Worm (Caenorhabditis elegans) whole organism, L4 larva: ENCODE measurements around the gene talp-3.

Source experiments
- D1046.2 ChIP-seq: fragments of 200-800 bp; sonication (Bioruptor generic); IDR thresholded peaks from 2 replicates; pipeline ENCODE4 v1.3.6; 2022; ENCODE audit warnings: missing genetic modification characterization, missing compliant biosample characterization
- F37D6.2 ChIP-seq: sonication (generic microtip); optimal IDR thresholded peaks from 2 replicates; lab custom pipeline; 2016; ENCODE audit warnings: mild to moderate bottlenecking, missing genetic modification characterization, missing compliant biosample characterization
- F44E2.7 ChIP-seq: fragments of 200-800 bp; sonication (Bioruptor generic); IDR thresholded peaks from 2 replicates; pipeline ENCODE4 v2.1.2; 2022; ENCODE audit warnings: missing genetic modification characterization, missing compliant biosample characterization
- R02D3.7 ChIP-seq: fragments of 150-350 bp; sonication (generic microtip); optimal IDR thresholded peaks from 3 replicates; lab custom pipeline; 2014; ENCODE audit warnings: missing biosample characterization, missing genetic modification characterization
- T20F7.1 ChIP-seq: fragments of 200-800 bp; sonication (Bioruptor generic); optimal IDR thresholded peaks from 2 replicates; lab custom pipeline; 2018; ENCODE audit warnings: mild to moderate bottlenecking, missing genetic modification characterization, missing compliant biosample characterization
- T26A8.4 ChIP-seq: fragments of 200-800 bp; sonication (Bioruptor generic); IDR thresholded peaks from 2 replicates; pipeline ENCODE4 v1.3.6; 2022; ENCODE audit warnings: missing genetic modification characterization, missing compliant biosample characterization
- Y48G9A.11 ChIP-seq: fragments of 200-800 bp; sonication (Bioruptor generic); IDR thresholded peaks from 2 replicates; pipeline ENCODE4 v1.3.6; 2022; ENCODE audit warnings: missing genetic modification reagents, missing genetic modification characterization, missing compliant biosample characterization
- aly-2 ChIP-seq: sonication (generic microtip); optimal IDR thresholded peaks from 2 replicates; lab custom pipeline; 2018; ENCODE audit warnings: missing biosample characterization, missing genetic modification characterization
- arid-1 ChIP-seq: fragments of 200-800 bp; sonication (Bioruptor generic); conservative IDR thresholded peaks from 2 replicates; pipeline ENCODE4 v1.3.6; 2022; ENCODE audit warnings: missing genetic modification reagents, missing genetic modification characterization, missing compliant biosample characterization
- ceh-28 ChIP-seq: fragments of 150-350 bp; optimal IDR thresholded peaks from 2 replicates; lab custom pipeline; 2014; ENCODE audit warnings: missing biosample characterization, missing genetic modification reagents, missing genetic modification characterization
- ceh-32 ChIP-seq: sonication (generic microtip); optimal IDR thresholded peaks from 2 replicates; lab custom pipeline; 2016; ENCODE audit warnings: mild to moderate bottlenecking, missing genetic modification characterization, missing compliant biosample characterization; ENCODE audit not compliant: poor library complexity
- daf-16 ChIP-seq, 3 experiments: sonication (generic microtip); optimal IDR thresholded peaks; 2 replicates each; lab custom pipeline; 2016 to 2017; ENCODE audit warnings: missing genetic modification characterization in 3 of 3, missing genetic modification reagents in 3 of 3, mild to moderate bottlenecking in 2 of 3, missing compliant biosample characterization in 2 of 3, missing biosample characterization in 1 of 3, moderate library complexity in 1 of 3
- daf-19 ChIP-seq: fragments of 200-800 bp; sonication (Bioruptor generic); conservative IDR thresholded peaks from 2 replicates; pipeline ENCODE4 v1.3.6; 2022; ENCODE audit warnings: missing genetic modification characterization, missing compliant biosample characterization
- daf-8 ChIP-seq: fragments of 200-800 bp; sonication (Bioruptor generic); IDR thresholded peaks from 2 replicates; pipeline ENCODE4 v1.3.6; 2022; ENCODE audit warnings: missing genetic modification characterization, missing compliant biosample characterization
- dmd-6 ChIP-seq: fragments of 200-800 bp; sonication (Bioruptor generic); IDR thresholded peaks from 2 replicates; pipeline ENCODE4 v1.3.6; 2022; ENCODE audit warnings: missing genetic modification reagents, missing genetic modification characterization, missing compliant biosample characterization
- dpl-1 ChIP-seq: fragments of 150-350 bp; optimal IDR thresholded peaks from 2 replicates; lab custom pipeline; 2014; ENCODE audit warnings: missing biosample characterization, missing genetic modification reagents, missing genetic modification characterization
- egl-27 ChIP-seq: sonication (generic microtip); optimal IDR thresholded peaks from 3 replicates; lab custom pipeline; 2017; ENCODE audit warnings: missing biosample characterization, missing genetic modification reagents, missing genetic modification characterization
- egl-43 ChIP-seq: fragments of 200-800 bp; sonication (Bioruptor generic); IDR thresholded peaks from 2 replicates; pipeline ENCODE4 v1.3.6; 2022; ENCODE audit warnings: missing genetic modification reagents, missing genetic modification characterization, missing compliant biosample characterization
- fkh-10 ChIP-seq: fragments of 150-350 bp; optimal IDR thresholded peaks from 2 replicates; lab custom pipeline; 2014; ENCODE audit warnings: missing biosample characterization, missing genetic modification reagents, missing genetic modification characterization
- fos-1 ChIP-seq: fragments of 150-350 bp; optimal IDR thresholded peaks from 2 replicates; lab custom pipeline; 2014; ENCODE audit warnings: missing biosample characterization, missing genetic modification characterization
- gei-8 ChIP-seq: fragments of 200-800 bp; sonication (Bioruptor generic); optimal IDR thresholded peaks from 2 replicates; lab custom pipeline; 2018; ENCODE audit warnings: mild to moderate bottlenecking, missing genetic modification characterization, missing compliant biosample characterization
- hif-1 ChIP-seq, 2 experiments: sonication (generic microtip); optimal IDR thresholded peaks; 2 replicates each; lab custom pipeline; 2016 to 2017; ENCODE audit warnings: missing compliant biosample characterization in 2 of 2, missing genetic modification characterization in 2 of 2, missing genetic modification reagents in 2 of 2, missing genotype in 2 of 2, mild to moderate bottlenecking in 1 of 2
- hlh-11 ChIP-seq: fragments of 200-800 bp; sonication (Bioruptor generic); optimal IDR thresholded peaks from 2 replicates; lab custom pipeline; 2018; ENCODE audit warnings: mild to moderate bottlenecking, missing genetic modification characterization, missing compliant biosample characterization
- lin-29 ChIP-seq: fragments of 200-800 bp; sonication (Bioruptor generic); IDR thresholded peaks from 2 replicates; pipeline ENCODE4 v1.3.6; 2022; ENCODE audit warnings: missing genetic modification reagents, missing genetic modification characterization, missing compliant biosample characterization
- lin-38 ChIP-seq: fragments of 200-800 bp; sonication (Bioruptor generic); IDR thresholded peaks from 2 replicates; pipeline ENCODE4 v1.3.6; 2022; ENCODE audit warnings: missing genetic modification reagents, missing genetic modification characterization, missing compliant biosample characterization
- lin-39 ChIP-seq: fragments of 150-350 bp; optimal IDR thresholded peaks from 2 replicates; lab custom pipeline; 2014; ENCODE audit warnings: missing biosample characterization, missing genetic modification reagents, missing genetic modification characterization
- lsy-2 ChIP-seq, 2 experiments: fragments of 150-350 bp in 1 of 2; sonication (generic microtip) in 1 of 2; optimal IDR thresholded peaks; 2 replicates each; lab custom pipeline; 2014 to 2017; ENCODE audit warnings: missing biosample characterization in 2 of 2, missing genetic modification characterization in 2 of 2
- madf-5 ChIP-seq, 2 experiments: fragments of 200-800 bp; sonication (Bioruptor generic); IDR thresholded peaks; 2 replicates each; pipeline ENCODE4 v1.3.6; 2022; ENCODE audit warnings: missing compliant biosample characterization in 2 of 2, missing genetic modification characterization in 2 of 2
- madf-9 ChIP-seq: fragments of 200-800 bp; sonication (Bioruptor generic); conservative IDR thresholded peaks from 2 replicates; pipeline ENCODE4 v1.3.6; 2022; ENCODE audit warnings: missing genetic modification reagents, missing genetic modification characterization, missing compliant biosample characterization
- mep-1 ChIP-seq: fragments of 150-350 bp; sonication (generic microtip); optimal IDR thresholded peaks from 3 replicates; lab custom pipeline; 2014; ENCODE audit warnings: missing biosample characterization, missing genetic modification characterization
- mes-2 ChIP-seq: sonication (generic microtip); optimal IDR thresholded peaks from 2 replicates; lab custom pipeline; 2016; ENCODE audit warnings: missing genotype, mild to moderate bottlenecking, missing genetic modification characterization, missing compliant biosample characterization; ENCODE audit not compliant: poor library complexity, severe bottlenecking
- mxl-2 ChIP-seq: fragments of 200-800 bp; sonication (Bioruptor generic); conservative IDR thresholded peaks from 2 replicates; pipeline ENCODE4 v1.3.6; 2022; ENCODE audit warnings: missing genetic modification reagents, missing genetic modification characterization, missing compliant biosample characterization
- mxl-3 ChIP-seq: fragments of 200-800 bp; sonication (Bioruptor generic); optimal IDR thresholded peaks from 2 replicates; lab custom pipeline; 2018; ENCODE audit warnings: mild to moderate bottlenecking, missing genetic modification characterization, missing compliant biosample characterization
- nhr-111 ChIP-seq: fragments of 200-800 bp; sonication (Bioruptor generic); optimal IDR thresholded peaks from 2 replicates; lab custom pipeline; 2018; ENCODE audit warnings: mild to moderate bottlenecking, missing genetic modification characterization, missing compliant biosample characterization
- nhr-25 ChIP-seq: sonication (generic microtip); optimal IDR thresholded peaks from 2 replicates; lab custom pipeline; 2017; ENCODE audit warnings: missing genetic modification characterization, mild to moderate bottlenecking, missing compliant biosample characterization, antibody characterized with exemption, moderate library complexity, borderline replicate concordance; ENCODE audit not compliant: insufficient read depth
- nhr-41 ChIP-seq: fragments of 200-800 bp; sonication (Bioruptor generic); IDR thresholded peaks from 2 replicates; pipeline ENCODE4 v1.3.6; 2022; ENCODE audit warnings: missing genetic modification reagents, missing genetic modification characterization, missing compliant biosample characterization
- nhr-76 ChIP-seq: fragments of 150-350 bp; optimal IDR thresholded peaks from 2 replicates; lab custom pipeline; 2014; ENCODE audit warnings: missing biosample characterization, missing genetic modification characterization
- pha-4 ChIP-seq, 2 experiments: fragments of 150-350 bp in 1 of 2; fragments of 200-800 bp in 1 of 2; sonication (Bioruptor generic) in 1 of 2; IDR thresholded peaks in 1 of 2; optimal IDR thresholded peaks in 1 of 2; 2 replicates each; pipeline versions ENCODE4 v1.3.6 to Lab custom; 2014 to 2022; ENCODE audit warnings: missing genetic modification characterization in 2 of 2, missing genetic modification reagents in 2 of 2, missing biosample characterization in 1 of 2, missing compliant biosample characterization in 1 of 2
- pqm-1 ChIP-seq: sonication (generic microtip); optimal IDR thresholded peaks from 2 replicates; lab custom pipeline; 2017; ENCODE audit warnings: missing biosample characterization, missing genetic modification characterization
- set-16 ChIP-seq: fragments of 200-800 bp; sonication (Bioruptor generic); IDR thresholded peaks from 2 replicates; pipeline ENCODE4 v1.3.6; 2022; ENCODE audit warnings: missing genetic modification reagents, missing genetic modification characterization, missing compliant biosample characterization
- snpc-1.2 ChIP-seq: fragments of 200-800 bp; sonication (Bioruptor generic); IDR thresholded peaks from 2 replicates; pipeline ENCODE4 v1.3.6; 2022; ENCODE audit warnings: missing genetic modification reagents, missing genetic modification characterization, missing compliant biosample characterization
- snpc-4 ChIP-seq: fragments of 150-350 bp; optimal IDR thresholded peaks from 2 replicates; lab custom pipeline; 2014; ENCODE audit warnings: missing biosample characterization, missing genetic modification characterization
- unc-130 ChIP-seq: sonication (generic microtip); optimal IDR thresholded peaks from 2 replicates; lab custom pipeline; 2016; ENCODE audit warnings: missing genetic modification reagents, missing genetic modification characterization, missing compliant biosample characterization
- unc-62 ChIP-seq, 3 experiments: fragments of 150-350 bp in 1 of 3; sonication (generic microtip); optimal IDR thresholded peaks in 2 of 3; peaks in 1 of 3; 1 replicate in 1 of 3; 2 replicates in 2 of 3; lab custom pipeline; 2014 to 2017; ENCODE audit warnings: missing biosample characterization in 3 of 3, missing genetic modification characterization in 3 of 3, missing genetic modification reagents in 3 of 3, missing genotype in 1 of 3
- zfp-2 ChIP-seq: sonication (generic microtip); optimal IDR thresholded peaks from 2 replicates; lab custom pipeline; 2016; ENCODE audit warnings: mild to moderate bottlenecking, missing genetic modification characterization, missing compliant biosample characterization
- zip-11 ChIP-seq: fragments of 200-800 bp; sonication (Bioruptor generic); IDR thresholded peaks from 2 replicates; pipeline ENCODE4 v1.3.6; 2022; ENCODE audit warnings: missing genetic modification characterization, missing compliant biosample characterization
- zip-2 ChIP-seq: fragments of 150-350 bp; optimal IDR thresholded peaks from 2 replicates; lab custom pipeline; 2014; ENCODE audit warnings: missing biosample characterization, missing genetic modification characterization

Gene talp-3

DNA sequence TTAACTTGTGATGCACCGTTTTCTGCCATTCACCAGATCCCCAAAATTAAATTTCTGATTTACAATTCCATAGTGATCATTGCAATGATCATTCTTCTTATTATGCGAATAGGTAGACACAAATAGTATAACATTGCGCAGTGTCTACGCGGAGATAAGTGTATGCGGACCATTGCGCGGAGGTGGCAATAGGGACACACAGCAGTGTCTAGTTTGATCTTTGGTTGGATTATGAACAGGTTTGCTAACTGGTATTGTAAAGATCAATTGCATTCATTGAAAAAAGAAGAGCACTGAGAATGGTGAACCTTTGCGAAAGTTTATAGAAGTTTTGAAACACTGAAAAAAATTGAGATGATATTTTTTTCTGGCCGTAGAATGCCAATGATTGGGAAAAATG lies 53.9 kb downstream of the talp-3 start:
- TF ChIP-seq madf-5 (GFP tag; IDR thresholded peaks at IDR 0.05; lab: Robert Waterston, UW) (no peak), snpc-1.2 (0 out of 2 replicates have a peak, but pooled peaks have one; percentile 9)

DNA sequence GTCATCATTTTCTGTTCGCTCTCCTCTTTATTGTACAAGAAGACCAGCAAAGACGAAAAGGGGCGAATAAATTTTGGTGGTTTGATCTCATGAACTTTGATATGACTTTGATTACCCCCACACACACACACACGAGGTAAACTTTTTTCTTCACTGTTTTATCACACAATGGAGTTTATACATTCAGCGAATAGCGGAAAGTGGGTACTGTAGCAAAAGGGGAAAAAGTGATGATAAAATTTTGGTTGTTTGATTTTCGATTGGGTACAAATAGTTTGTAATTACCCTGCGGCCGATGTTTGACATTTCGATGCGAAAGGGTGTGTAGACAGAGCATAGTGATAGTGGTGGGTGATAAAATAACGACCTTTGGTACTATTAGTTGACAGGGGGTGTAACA lies 58.9 kb downstream of the talp-3 start:
- TF ChIP-seq fkh-10 (GFP tag; lab: Kevin White, UChicago), result no peak
- TF ChIP-seq arid-1 (GFP tag; lab: Robert Waterston, UW), result no peak
- TF ChIP-seq ceh-32 (tag; lab: Kevin White, UChicago), result no peak
- no peak for TF ChIP-seq F37D6.2
- peak; percentile 77 for TF ChIP-seq pha-4 (GFP tag; IDR thresholded peaks at IDR 0.05; lab: Robert Waterston, UW)
- peak; percentile 19 for TF ChIP-seq pha-4 (tag; optimal IDR thresholded peaks at IDR 0.05; lab: Kevin White, UChicago)
- TF ChIP-seq dmd-6 (GFP tag; lab: Robert Waterston, UW), result peak; percentile 100
- peak; percentile 41 for TF ChIP-seq dpl-1 (GFP tag; lab: Kevin White, UChicago)
- no peak for TF ChIP-seq daf-19
- peak; percentile 94 for TF ChIP-seq nhr-25
- peak; percentile 43 for TF ChIP-seq lin-38
- TF ChIP-seq nhr-111, result no peak
- TF ChIP-seq ceh-28, result no peak
- TF ChIP-seq mxl-3, result peak; percentile 91
- TF ChIP-seq D1046.2 (GFP tag; lab: Robert Waterston, UW), result no peak
- TF ChIP-seq unc-62 (GFP tag; optimal IDR thresholded peaks at IDR 0.05 in 1 of 2; lab: Kevin White, UChicago), result peak; percentile 84 to 98
- no peak for TF ChIP-seq unc-62 (tag; optimal IDR thresholded peaks at IDR 0.05; lab: Kevin White, UChicago)
- no peak for TF ChIP-seq Y48G9A.11 (GFP tag; lab: Robert Waterston, UW)
- peak; percentile 85 to 96 for TF ChIP-seq lsy-2 (tag; optimal IDR thresholded peaks at IDR 0.05; lab: Kevin White, UChicago)
- no peak for TF ChIP-seq lin-29 (GFP tag; lab: Robert Waterston, UW)
- TF ChIP-seq daf-8 (GFP tag; lab: Robert Waterston, UW), result no peak
- TF ChIP-seq mep-1 (tag; lab: Kevin White, UChicago), result peak; percentile 93
- peak; percentile 99 for TF ChIP-seq hlh-11 (tag; lab: Kevin White, UChicago)
- no peak for TF ChIP-seq mxl-2
- TF ChIP-seq madf-9 (GFP tag; lab: Robert Waterston, UW), result no peak
- TF ChIP-seq gei-8 (GFP tag; lab: Kevin White, UChicago), result no peak
- TF ChIP-seq unc-130 (GFP tag; lab: Kevin White, UChicago), result no peak
- TF ChIP-seq F44E2.7 (GFP tag; lab: Robert Waterston, UW), result no peak
- TF ChIP-seq pqm-1 (tag; lab: Kevin White, UChicago), result peak; percentile 97
- TF ChIP-seq R02D3.7 (tag; lab: Kevin White, UChicago), result no peak
- peak; percentile 86 for TF ChIP-seq fos-1
- no peak for TF ChIP-seq egl-43 (GFP tag; lab: Robert Waterston, UW)
- no peak for TF ChIP-seq zip-11 (GFP tag; lab: Robert Waterston, UW)
- no peak for TF ChIP-seq snpc-4 (tag; lab: Kevin White, UChicago)
- TF ChIP-seq daf-16 (GFP tag; optimal IDR thresholded peaks at IDR 0.05; lab: Kevin White, UChicago), result peak in 1 of 2 experiments; percentile 86
- peak; percentile 98 for TF ChIP-seq daf-16 (tag; optimal IDR thresholded peaks at IDR 0.05; lab: Kevin White, UChicago)
- TF ChIP-seq mes-2 (tag; lab: Kevin White, UChicago), result no peak
- peak; percentile 80 for TF ChIP-seq T20F7.1 (GFP tag; lab: Kevin White, UChicago)
- no peak for TF ChIP-seq egl-27
- TF ChIP-seq T26A8.4 (GFP tag; lab: Robert Waterston, UW), result no peak
- TF ChIP-seq set-16 (GFP tag; lab: Robert Waterston, UW), result no peak
- no peak for TF ChIP-seq zfp-2 (tag; lab: Kevin White, UChicago)
- TF ChIP-seq aly-2, result no peak
- no peak for TF ChIP-seq lin-39 (tag; lab: Kevin White, UChicago)
- TF ChIP-seq zip-2 (tag; lab: Kevin White, UChicago), result peak; percentile 61
- TF ChIP-seq nhr-76 (tag; lab: Kevin White, UChicago), result peak; percentile 73
- no peak for TF ChIP-seq hif-1 (tag; optimal IDR thresholded peaks at IDR 0.05; lab: Kevin White, UChicago)
- no peak; the same call in 1 of the 2 replicates for TF ChIP-seq nhr-41
